Worm (Caenorhabditis elegans): Measurements from ENCODE around the gene Y41C4A.8.

The Y41C4A.8 gene

ce11 chrIII:11689303-11689702, 19.3 kb downstream of the Y41C4A.8 start (continued):
- TF ChIP-seq sdz-12 (GFP tag; optimal IDR thresholded peaks at IDR 0.05), result no peak
- no peak for TF ChIP-seq ceh-62 (tag; optimal IDR thresholded peaks at IDR 0.05)
- peak in 1 of 2 experiments; percentile 29 for TF ChIP-seq lsy-2 (tag; optimal IDR thresholded peaks at IDR 0.05)
- no peak for TF ChIP-seq fkh-10 (GFP tag; optimal IDR thresholded peaks at IDR 0.05)
- TF ChIP-seq spr-3 (GFP tag; optimal IDR thresholded peaks at IDR 0.05), result no peak
- TF ChIP-seq zfp-3 (GFP tag; conservative IDR thresholded peaks at IDR 0.05), result no peak
- no peak for TF ChIP-seq Y75B8A.6 (GFP tag; IDR thresholded peaks at IDR 0.05)
- peak; percentile 29 for TF ChIP-seq hlh-30 (tag; optimal IDR thresholded peaks at IDR 0.05; ENCODE audit: insufficient read depth)
- no peak for TF ChIP-seq zfp-2 (tag; optimal IDR thresholded peaks at IDR 0.05)
- TF ChIP-seq unc-62 (GFP tag; optimal IDR thresholded peaks at IDR 0.05 in 1 of 2), result no peak
- no peak for TF ChIP-seq unc-62 (tag; optimal IDR thresholded peaks at IDR 0.05)
- no peak for TF ChIP-seq pha-4 (GFP tag; IDR thresholded peaks at IDR 0.05)
- peak; percentile 22 for TF ChIP-seq pha-4 (tag; optimal IDR thresholded peaks at IDR 0.05)
- no peak for TF ChIP-seq F26F4.8 (GFP tag; conservative IDR thresholded peaks at IDR 0.05)
- TF ChIP-seq R02D3.7 (tag; optimal IDR thresholded peaks at IDR 0.05), result no peak
- TF ChIP-seq dmd-6 (GFP tag; IDR thresholded peaks at IDR 0.05), result peak; percentile 88
- TF ChIP-seq hif-1 (tag; optimal IDR thresholded peaks at IDR 0.05), result peak in 1 of 2 experiments; percentile 59
- TF ChIP-seq nhr-77 (tag; optimal IDR thresholded peaks at IDR 0.05), result peak; percentile 79
- TF ChIP-seq lin-13 (GFP tag; optimal IDR thresholded peaks at IDR 0.05), result no peak
- TF ChIP-seq jun-1 (tag; optimal IDR thresholded peaks at IDR 0.05), result peak; percentile 37
- TF ChIP-seq dpl-1 (GFP tag; optimal IDR thresholded peaks at IDR 0.05), result peak; percentile 42
- 0 out of 2 replicates have a peak, but pooled peaks have one; percentile 35 for TF ChIP-seq T26A8.4 (GFP tag; IDR thresholded peaks at IDR 0.05)
- TF ChIP-seq nhr-102 (tag; optimal IDR thresholded peaks at IDR 0.05), result peak; percentile 39
- no peak for TF ChIP-seq ZK337.2 (GFP tag; IDR thresholded peaks at IDR 0.05)
- TF ChIP-seq nhr-42 (GFP tag; IDR thresholded peaks at IDR 0.05), result no peak
- no peak for TF ChIP-seq Y105C5A.15 (GFP tag; IDR thresholded peaks at IDR 0.05)
- TF ChIP-seq nhr-6 (tag; optimal IDR thresholded peaks at IDR 0.05), result peak; percentile 45
- peak; percentile 94 for TF ChIP-seq hlh-11 (tag; optimal IDR thresholded peaks at IDR 0.05)
- no peak for TF ChIP-seq rbr-2 (tag; optimal IDR thresholded peaks at IDR 0.05)
- TF ChIP-seq egl-43 (GFP tag; IDR thresholded peaks at IDR 0.05), result no peak
- peak; percentile 56 for TF ChIP-seq ztf-7 (tag; optimal IDR thresholded peaks at IDR 0.05)
- no peak for TF ChIP-seq skn-1 (tag; optimal IDR thresholded peaks at IDR 0.05)
- TF ChIP-seq mep-1 (tag; optimal IDR thresholded peaks at IDR 0.05), result peak; percentile 82
- no peak for TF ChIP-seq ceh-20 (GFP tag; IDR thresholded peaks at IDR 0.05)

ce11 chrIII:11684770-11685169, 23.9 kb downstream of the Y41C4A.8 start:
- TF ChIP-seq nhr-102 (tag; optimal IDR thresholded peaks at IDR 0.05) (peak; percentile 9), php-3 (GFP tag; IDR thresholded peaks at IDR 0.05) (0 out of 2 replicates have a peak, but pooled peaks have one; percentile 40), set-16 (GFP tag; IDR thresholded peaks at IDR 0.05) (no peak), hlh-30 (tag; optimal IDR thresholded peaks at IDR 0.05; ENCODE audit: insufficient read depth) (peak; percentile 41), mdl-1 (tag; optimal IDR thresholded peaks at IDR 0.05) (peak in 1 of 2 experiments; percentile 25), fos-1 (tag; optimal IDR thresholded peaks at IDR 0.05) (no peak), pqm-1 (tag; optimal IDR thresholded peaks at IDR 0.05) (peak; percentile 31), mes-2 (tag; optimal IDR thresholded peaks at IDR 0.05; ENCODE audit: poor library complexity, severe bottlenecking) (peak; percentile 23), ces-1 (GFP tag; optimal IDR thresholded peaks at IDR 0.05) (no peak), mep-1 (tag; optimal IDR thresholded peaks at IDR 0.05) (peak; percentile 15), dmd-6 (GFP tag; IDR thresholded peaks at IDR 0.05) (peak; percentile 85), hif-1 (tag; optimal IDR thresholded peaks at IDR 0.05) (peak in 1 of 2 experiments; percentile 20), daf-16 (GFP tag; optimal IDR thresholded peaks at IDR 0.05) (no peak), daf-16 (tag; optimal IDR thresholded peaks at IDR 0.05) (peak; percentile 92), nhr-25 (tag; optimal IDR thresholded peaks at IDR 0.05; ENCODE audit: borderline replicate concordance, insufficient read depth) (no peak), nhr-77 (tag; optimal IDR thresholded peaks at IDR 0.05) (peak; percentile 42), nhr-28 (tag; optimal IDR thresholded peaks at IDR 0.05) (peak; percentile 79), dve-1 (tag; optimal IDR thresholded peaks at IDR 0.05; ENCODE audit: insufficient read depth) (peak; percentile 82), nhr-48 (tag; optimal IDR thresholded peaks at IDR 0.05) (peak; percentile 57), hlh-11 (tag; optimal IDR thresholded peaks at IDR 0.05) (peak; percentile 85), dpl-1 (GFP tag; optimal IDR thresholded peaks at IDR 0.05) (peak; percentile 8), duxl-1 (tag; optimal IDR thresholded peaks at IDR 0.05; ENCODE audit: poor library complexity) (no peak), lsy-2 (tag; optimal IDR thresholded peaks at IDR 0.05) (peak in 1 of 2 experiments; percentile 37)
